Worm (Caenorhabditis elegans) whole organism, L2 larva: ENCODE data around the gene ifbp-1.

Source experiments
- F13H6.1 ChIP-seq: sonication (generic microtip); optimal IDR thresholded peaks from 2 replicates; lab custom pipeline; 2016; ENCODE audit warnings: missing genetic modification characterization, missing compliant biosample characterization
- R02D3.7 ChIP-seq: fragments of 150-350 bp; optimal IDR thresholded peaks from 2 replicates; lab custom pipeline; 2014; ENCODE audit warnings: missing biosample characterization, missing genetic modification characterization
- ZK546.5 ChIP-seq: sonication (generic microtip); optimal IDR thresholded peaks from 2 replicates; lab custom pipeline; 2017; ENCODE audit warnings: missing biosample characterization, missing genetic modification characterization
- aly-2 ChIP-seq: fragments of 150-350 bp; optimal IDR thresholded peaks from 2 replicates; lab custom pipeline; 2014; ENCODE audit warnings: missing biosample characterization, missing genetic modification characterization
- ama-1 ChIP-seq: fragments of 150-350 bp; optimal IDR thresholded peaks from 2 replicates; lab custom pipeline; 2018; ENCODE audit warnings: inconsistent platforms
- blmp-1 ChIP-seq: sonication (generic microtip); optimal IDR thresholded peaks from 2 replicates; lab custom pipeline; 2017; ENCODE audit warnings: missing genetic modification characterization, mild to moderate bottlenecking, missing compliant biosample characterization, antibody characterized with exemption, moderate library complexity; ENCODE audit not compliant: insufficient read depth
- ceh-16 ChIP-seq: fragments of 150-350 bp; optimal IDR thresholded peaks from 2 replicates; lab custom pipeline; 2014; ENCODE audit warnings: missing biosample characterization, missing genetic modification characterization
- ceh-82 ChIP-seq: fragments of 150-350 bp; optimal IDR thresholded peaks from 2 replicates; lab custom pipeline; 2014; ENCODE audit warnings: missing biosample characterization, missing genetic modification characterization
- crh-2 ChIP-seq: sonication (generic microtip); optimal IDR thresholded peaks from 2 replicates; lab custom pipeline; 2017; ENCODE audit warnings: missing biosample characterization, missing genetic modification characterization
- dmd-4 ChIP-seq: sonication (generic microtip); optimal IDR thresholded peaks from 2 replicates; lab custom pipeline; 2017; ENCODE audit warnings: missing biosample characterization, missing genetic modification characterization
- egl-27 ChIP-seq: sonication (generic microtip); optimal IDR thresholded peaks from 3 replicates; lab custom pipeline; 2017; ENCODE audit warnings: missing biosample characterization, missing genetic modification reagents, missing genetic modification characterization
- elt-1 ChIP-seq: fragments of 150-350 bp; optimal IDR thresholded peaks from 2 replicates; lab custom pipeline; 2014; ENCODE audit warnings: missing biosample characterization, missing genetic modification characterization
- fos-1 ChIP-seq: fragments of 150-350 bp; optimal IDR thresholded peaks from 2 replicates; lab custom pipeline; 2014; ENCODE audit warnings: missing biosample characterization, missing genetic modification characterization
- gmeb-1 ChIP-seq: fragments of 150-350 bp; optimal IDR thresholded peaks from 2 replicates; lab custom pipeline; 2014; ENCODE audit warnings: missing biosample characterization, missing genetic modification characterization
- lin-11 ChIP-seq: fragments of 150-350 bp; sonication (generic microtip); optimal IDR thresholded peaks from 2 replicates; lab custom pipeline; 2014; ENCODE audit warnings: missing biosample characterization, missing genetic modification characterization, inconsistent platforms, mixed read lengths
- lin-13 ChIP-seq: fragments of 150-350 bp; optimal IDR thresholded peaks from 2 replicates; lab custom pipeline; 2014; ENCODE audit warnings: missing biosample characterization, missing genetic modification reagents, missing genetic modification characterization
- lin-39 ChIP-seq: fragments of 150-350 bp; optimal IDR thresholded peaks from 2 replicates; lab custom pipeline; 2014; ENCODE audit warnings: missing biosample characterization, missing genetic modification reagents, missing genetic modification characterization
- lsy-2 ChIP-seq, 2 experiments: fragments of 150-350 bp in 1 of 2; sonication (generic microtip) in 1 of 2; optimal IDR thresholded peaks; 2 replicates each; lab custom pipeline; 2014 to 2017; ENCODE audit warnings: missing biosample characterization in 2 of 2, missing genetic modification characterization in 2 of 2
- mab-5 ChIP-seq: fragments of 150-350 bp; optimal IDR thresholded peaks from 2 replicates; lab custom pipeline; 2014; ENCODE audit warnings: missing biosample characterization, missing genetic modification characterization
- mbf-1 ChIP-seq: sonication (generic microtip); optimal IDR thresholded peaks from 2 replicates; lab custom pipeline; 2017; ENCODE audit warnings: missing biosample characterization, missing genetic modification characterization
- mdl-1 ChIP-seq, 2 experiments: fragments of 150-350 bp in 1 of 2; sonication (generic microtip) in 1 of 2; optimal IDR thresholded peaks; 2 replicates each; lab custom pipeline; 2017; ENCODE audit warnings: missing biosample characterization in 2 of 2, missing genetic modification characterization in 2 of 2
- nhr-10 ChIP-seq: sonication (generic microtip); optimal IDR thresholded peaks from 2 replicates; lab custom pipeline; 2017; ENCODE audit warnings: missing biosample characterization, missing genetic modification characterization
- nhr-11 ChIP-seq: fragments of 150-350 bp; optimal IDR thresholded peaks from 2 replicates; lab custom pipeline; 2014; ENCODE audit warnings: missing biosample characterization, missing genetic modification characterization
- nhr-129 ChIP-seq: fragments of 150-350 bp; optimal IDR thresholded peaks from 2 replicates; lab custom pipeline; 2014; ENCODE audit warnings: missing biosample characterization, missing genetic modification characterization
- nhr-21 ChIP-seq: fragments of 150-350 bp; optimal IDR thresholded peaks from 2 replicates; lab custom pipeline; 2014; ENCODE audit warnings: missing biosample characterization, missing genetic modification characterization
- nhr-23 ChIP-seq: fragments of 150-350 bp; optimal IDR thresholded peaks from 2 replicates; lab custom pipeline; 2014; ENCODE audit warnings: missing biosample characterization, missing genetic modification reagents, missing genetic modification characterization
- nhr-237 ChIP-seq: fragments of 150-350 bp; optimal IDR thresholded peaks from 2 replicates; lab custom pipeline; 2014; ENCODE audit warnings: missing biosample characterization, missing genetic modification characterization
- nhr-25 ChIP-seq: fragments of 150-350 bp; sonication (generic microtip); optimal IDR thresholded peaks from 3 replicates; lab custom pipeline; 2014; ENCODE audit warnings: missing biosample characterization, missing genetic modification characterization
- nhr-6 ChIP-seq: fragments of 150-350 bp; optimal IDR thresholded peaks from 2 replicates; lab custom pipeline; 2014; ENCODE audit warnings: missing biosample characterization, missing genetic modification characterization
- nhr-77 ChIP-seq: fragments of 150-350 bp; optimal IDR thresholded peaks from 2 replicates; lab custom pipeline; 2014; ENCODE audit warnings: missing biosample characterization, missing genetic modification characterization
- peb-1 ChIP-seq: fragments of 150-350 bp; optimal IDR thresholded peaks from 2 replicates; lab custom pipeline; 2014; ENCODE audit warnings: missing biosample characterization, missing genetic modification characterization
- sem-4 ChIP-seq: fragments of 150-350 bp; optimal IDR thresholded peaks from 2 replicates; lab custom pipeline; 2014; ENCODE audit warnings: missing biosample characterization, missing genetic modification reagents, missing genetic modification characterization
- sma-9 ChIP-seq, 2 experiments: fragments of 150-350 bp in 1 of 2; sonication (generic microtip) in 1 of 2; optimal IDR thresholded peaks; 2 replicates each; lab custom pipeline; 2014 to 2016; ENCODE audit warnings: missing genetic modification characterization in 2 of 2, mild to moderate bottlenecking in 1 of 2, missing biosample characterization in 1 of 2, missing compliant biosample characterization in 1 of 2, missing genetic modification reagents in 1 of 2, moderate library complexity in 1 of 2
- unc-39 ChIP-seq: fragments of 150-350 bp; optimal IDR thresholded peaks from 2 replicates; lab custom pipeline; 2014; ENCODE audit warnings: missing biosample characterization, missing genetic modification characterization
- unc-55 ChIP-seq: fragments of 150-350 bp; sonication (generic microtip); optimal IDR thresholded peaks from 3 replicates; lab custom pipeline; 2014; ENCODE audit warnings: missing biosample characterization, missing genetic modification reagents, missing genetic modification characterization
- unc-62 ChIP-seq: fragments of 150-350 bp; optimal IDR thresholded peaks from 2 replicates; lab custom pipeline; 2014; ENCODE audit warnings: missing biosample characterization, missing genetic modification reagents, missing genetic modification characterization
- zag-1 ChIP-seq: fragments of 150-350 bp; optimal IDR thresholded peaks from 2 replicates; lab custom pipeline; 2014; ENCODE audit warnings: missing biosample characterization, missing genetic modification characterization
- ztf-1 ChIP-seq: fragments of 200-800 bp; sonication (Bioruptor generic); conservative IDR thresholded peaks from 2 replicates; pipeline ENCODE4 v1.3.6; 2022; ENCODE audit warnings: missing genetic modification characterization, missing compliant biosample characterization
- ztf-11 ChIP-seq: sonication (generic microtip); optimal IDR thresholded peaks from 2 replicates; lab custom pipeline; 2017; ENCODE audit warnings: missing biosample characterization, missing genetic modification characterization
- ztf-4 ChIP-seq: fragments of 150-350 bp; optimal IDR thresholded peaks from 2 replicates; lab custom pipeline; 2014; ENCODE audit warnings: missing biosample characterization, missing genetic modification characterization

ifbp-1 gene

ce11 chrV:13364227-13364626 lies 15.8 kb downstream of the ifbp-1 start:
- no peak for TF ChIP-seq peb-1 (tag; lab: Kevin White, UChicago)
- no peak for TF ChIP-seq nhr-21
- TF ChIP-seq zag-1, result no peak
- TF ChIP-seq nhr-25 (tag; lab: Kevin White, UChicago), result no peak

- TF ChIP-seq nhr-10 (tag; lab: Kevin White, UChicago), result no peak
- no peak for TF ChIP-seq nhr-23 (tag; lab: Kevin White, UChicago)
- no peak for TF ChIP-seq dmd-4
- no peak for TF ChIP-seq nhr-237 (tag; lab: Kevin White, UChicago)
- TF ChIP-seq nhr-11 (tag; lab: Kevin White, UChicago), result no peak
- no peak for TF ChIP-seq mdl-1 (tag; optimal IDR thresholded peaks at IDR 0.05; lab: Kevin White, UChicago)
- TF ChIP-seq nhr-6 (tag; lab: Kevin White, UChicago), result no peak
- TF ChIP-seq unc-62 (GFP tag; lab: Kevin White, UChicago), result no peak
- TF ChIP-seq zag-1, result no peak
- TF ChIP-seq ceh-16 (tag; lab: Kevin White, UChicago), result no peak
- TF ChIP-seq fos-1, result no peak
- no peak for TF ChIP-seq nhr-21
- TF ChIP-seq lin-13 (GFP tag; lab: Kevin White, UChicago), result no peak
- no peak for TF ChIP-seq lsy-2 (tag; optimal IDR thresholded peaks at IDR 0.05; lab: Kevin White, UChicago)
- TF ChIP-seq sem-4 (tag; lab: Kevin White, UChicago), result no peak
- TF ChIP-seq crh-2 (tag; lab: Kevin White, UChicago), result no peak
- no peak for TF ChIP-seq ztf-4
- no peak for TF ChIP-seq unc-55 (GFP tag; lab: Kevin White, UChicago)
- TF ChIP-seq nhr-25 (tag; lab: Kevin White, UChicago), result no peak
Measured at ce11 chrV:13363415-13363814, 16.6 kb downstream of the ifbp-1 start, which contains the start of gene srg-46. srg-46 (plus strand) TSS chrV:13363715.

- TF ChIP-seq ceh-16 (tag; lab: Kevin White, UChicago), result no peak
- no peak for TF ChIP-seq lsy-2 (tag; optimal IDR thresholded peaks at IDR 0.05; lab: Kevin White, UChicago)
- TF ChIP-seq nhr-11 (tag; lab: Kevin White, UChicago), result no peak
- no peak for TF ChIP-seq lin-13 (GFP tag; lab: Kevin White, UChicago)
- TF ChIP-seq nhr-10 (tag; lab: Kevin White, UChicago), result no peak
- TF ChIP-seq mdl-1 (tag; optimal IDR thresholded peaks at IDR 0.05; lab: Kevin White, UChicago), result no peak
- TF ChIP-seq aly-2, result no peak
- TF ChIP-seq ama-1 (lab: Kevin White, UChicago), result no peak
- no peak for TF ChIP-seq lin-39 (tag; lab: Kevin White, UChicago)
- TF ChIP-seq gmeb-1 (tag; lab: Kevin White, UChicago), result no peak
- TF ChIP-seq ztf-4, result no peak
- TF ChIP-seq unc-62 (GFP tag; lab: Kevin White, UChicago), result no peak
- no peak for TF ChIP-seq R02D3.7 (tag; lab: Kevin White, UChicago)
- TF ChIP-seq, all 48 proteins: peak for 0
Measured at ce11 chrV:13360254-13360653, 19.8 kb downstream of the ifbp-1 start, which contains the start of gene F32H5.4. F32H5.4 (plus strand) TSS chrV:13360554.

DNA sequence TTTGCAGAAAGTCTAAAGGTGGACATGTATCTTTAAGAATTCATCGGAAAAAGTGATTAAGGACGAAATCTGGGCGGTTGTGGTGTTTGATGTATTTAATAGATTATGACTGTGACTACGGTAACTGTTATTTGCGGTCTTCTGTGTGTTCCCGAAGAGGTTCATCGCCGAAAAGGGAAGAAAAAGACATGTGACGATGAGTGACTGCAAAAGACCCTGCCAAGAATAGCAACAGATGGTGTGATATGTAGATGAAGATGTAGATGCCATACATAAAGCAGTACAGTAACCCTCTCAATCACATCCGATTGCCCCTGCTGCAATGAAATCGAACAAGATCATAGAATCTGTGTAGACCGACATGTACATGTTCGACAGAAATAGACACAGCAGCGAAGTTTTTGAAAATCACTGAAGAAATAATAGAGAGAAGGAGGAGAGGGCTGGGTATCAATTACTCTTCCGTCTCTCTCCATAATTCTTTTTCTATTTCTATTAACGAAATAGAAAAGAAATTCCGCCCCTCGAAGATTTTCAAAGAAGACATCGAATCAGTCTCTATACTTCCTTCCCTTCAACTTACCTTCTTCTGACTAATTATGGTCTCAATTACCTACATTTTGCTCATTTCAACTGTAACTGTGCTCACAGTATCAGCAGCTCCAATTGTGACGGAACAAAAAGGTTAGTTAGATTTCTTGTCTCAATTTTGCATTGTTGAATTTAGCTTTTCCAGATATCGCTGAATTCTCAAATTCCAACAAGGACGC lies 21.1 kb downstream of the ifbp-1 start, which contains the start of gene F32H5.3:
Gene F32H5.3, plus strand, starts transcription at position 513 of the 770 bp plus-strand sequence.
- TF ChIP-seq unc-62 (GFP tag; lab: Kevin White, UChicago) (no peak), blmp-1 (tag; lab: Kevin White, UChicago) (peak; percentile 12), ztf-4 (no peak), zag-1 (no peak), lin-13 (GFP tag; lab: Kevin White, UChicago) (no peak), mbf-1 (tag; lab: Kevin White, UChicago) (no peak), aly-2 (no peak), egl-27 (tag; lab: Kevin White, UChicago) (no peak), fos-1 (no peak), elt-1 (no peak), ZK546.5 (tag; lab: Kevin White, UChicago) (no peak), nhr-25 (tag; lab: Kevin White, UChicago) (peak; percentile 44), ztf-1 (GFP tag; lab: Robert Waterston, UW) (no peak), peb-1 (tag; lab: Kevin White, UChicago) (no peak), nhr-237 (tag; lab: Kevin White, UChicago) (no peak), lsy-2 (tag; optimal IDR thresholded peaks at IDR 0.05; lab: Kevin White, UChicago) (peak in 1 of 2 experiments; percentile 47), unc-55 (GFP tag; lab: Kevin White, UChicago) (no peak), R02D3.7 (tag; lab: Kevin White, UChicago) (no peak), ama-1 (lab: Kevin White, UChicago) (peak; percentile 30), mab-5 (no peak), nhr-10 (tag; lab: Kevin White, UChicago) (no peak), ztf-11 (no peak), unc-39 (tag; lab: Kevin White, UChicago) (no peak), crh-2 (tag; lab: Kevin White, UChicago) (no peak), gmeb-1 (tag; lab: Kevin White, UChicago) (no peak), nhr-77 (no peak), dmd-4 (no peak), sma-9 (GFP tag; optimal IDR thresholded peaks at IDR 0.05; lab: Kevin White, UChicago) (peak; percentile 23), sma-9 (tag; optimal IDR thresholded peaks at IDR 0.05; lab: Kevin White, UChicago) (no peak), ceh-82 (tag; lab: Kevin White, UChicago) (no peak), nhr-23 (tag; lab: Kevin White, UChicago) (no peak), lin-39 (tag; lab: Kevin White, UChicago) (no peak), sem-4 (tag; lab: Kevin White, UChicago) (no peak), F13H6.1 (no peak), nhr-21 (peak; percentile 44), nhr-6 (tag; lab: Kevin White, UChicago) (no peak), nhr-129 (tag; lab: Kevin White, UChicago) (no peak), lin-11 (tag; lab: Kevin White, UChicago) (no peak), ceh-16 (tag; lab: Kevin White, UChicago) (no peak)
